Fruit fly (Drosophila melanogaster) whole organism, pupa: ENCODE results near the gene Mst77Y-4.
"Not testable (repeated sequence)": the region's sequence is repeated elsewhere in the genome, so short reads cannot be mapped to it uniquely, and the experiment has no call there.

ENCODE experiments used
- CG13204 ChIP-seq: fragments of 200-800 bp; sonication (Bioruptor generic); optimal IDR thresholded peaks from 2 replicates; lab custom pipeline; 2018; ENCODE audit warnings: missing biosample characterization, mild to moderate bottlenecking, missing genetic modification characterization, moderate library complexity
- CG14655 ChIP-seq: fragments of 200-800 bp; sonication (Bioruptor generic); optimal IDR thresholded peaks from 3 replicates; lab custom pipeline; 2017; ENCODE audit warnings: mild to moderate bottlenecking, missing biosample characterization, missing genetic modification reagents, missing genetic modification characterization
- CG15710 ChIP-seq: fragments of 200-800 bp; sonication (Bioruptor generic); optimal IDR thresholded peaks from 2 replicates; lab custom pipeline; 2018; ENCODE audit warnings: missing biosample characterization, mild to moderate bottlenecking, missing genetic modification characterization, moderate library complexity
- CG17806 ChIP-seq: fragments of 200-800 bp; sonication (Bioruptor generic); optimal IDR thresholded peaks from 2 replicates; lab custom pipeline; 2018; ENCODE audit warnings: missing biosample characterization, mild to moderate bottlenecking, missing genetic modification characterization, moderate library complexity
- CG32121 ChIP-seq: fragments of 200-800 bp; sonication (Bioruptor generic); IDR thresholded peaks from 2 replicates; pipeline ENCODE4 v1.3.6; 2022; ENCODE audit warnings: missing biosample characterization, missing genetic modification characterization
- CG34367 ChIP-seq: fragments of 200-800 bp; sonication (Bioruptor generic); optimal IDR thresholded peaks from 2 replicates; lab custom pipeline; 2018; ENCODE audit warnings: missing biosample characterization, mild to moderate bottlenecking, missing genetic modification characterization
- CG8301 ChIP-seq: fragments of 200-800 bp; sonication (Bioruptor generic); optimal IDR thresholded peaks from 2 replicates; lab custom pipeline; 2018; ENCODE audit warnings: missing biosample characterization, mild to moderate bottlenecking, missing genetic modification characterization
- CG9948 ChIP-seq: fragments of 200-800 bp; sonication (Bioruptor generic); optimal IDR thresholded peaks from 2 replicates; lab custom pipeline; 2018; ENCODE audit warnings: missing biosample characterization, mild to moderate bottlenecking, missing genetic modification characterization, moderate library complexity
- Ets98B ChIP-seq: fragments of 200-800 bp; sonication (Bioruptor generic); IDR thresholded peaks from 2 replicates; pipeline ENCODE4 v1.3.6; 2022; ENCODE audit warnings: missing biosample characterization, missing genetic modification characterization
- Snoo ChIP-seq: fragments of 200-800 bp; sonication (Bioruptor generic); optimal IDR thresholded peaks from 3 replicates; lab custom pipeline; 2017; ENCODE audit warnings: missing biosample characterization, mild to moderate bottlenecking, missing genetic modification characterization, inconsistent platforms
- gl ChIP-seq: fragments of 200-800 bp; sonication (Bioruptor generic); optimal IDR thresholded peaks from 2 replicates; lab custom pipeline; 2018; ENCODE audit warnings: missing biosample characterization, mild to moderate bottlenecking, missing genetic modification characterization

Gene Mst77Y-4

DNA sequence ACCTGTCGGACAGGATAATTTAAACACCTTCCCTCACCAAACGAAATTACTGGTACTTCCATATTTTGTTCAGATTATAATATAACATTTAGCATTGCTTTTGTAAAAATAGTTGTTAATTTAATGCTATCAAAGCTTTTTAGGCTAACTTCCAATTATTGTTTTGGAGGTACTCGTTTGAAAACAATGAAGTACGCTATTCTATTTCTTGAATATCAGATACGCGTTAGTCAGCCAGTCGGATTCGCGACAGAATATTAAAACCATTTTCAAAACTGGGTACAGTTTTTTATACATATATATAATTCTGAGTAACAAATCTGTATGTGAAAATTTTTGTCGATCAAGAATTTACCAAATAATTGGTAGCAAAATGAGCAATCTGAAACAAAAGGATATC lies at the start of gene Mst77Y-4:
TSS of gene Mst77Y-4 (plus strand) at position 301 of the 400 bp plus-strand sequence.
- TF ChIP-seq Snoo (tag; lab: Kevin White, UChicago); CG32121; CG15710 (tag; lab: Kevin White, UChicago): not testable (repeated sequence)

dm6 chrY:3253257-3253656 lies 31.5 kb upstream of the Mst77Y-4 start, which contains the start of gene CG46192:
Gene CG46192 (minus strand): TSS chrY:3253357.
- not testable (repeated sequence) for TF ChIP-seq Ets98B (GFP tag; lab: Robert Waterston, UW); CG9948 (tag; lab: Kevin White, UChicago); CG34367 (tag; lab: Kevin White, UChicago)

dm6 chrY:3262880-3263279 lies 21.9 kb upstream of the Mst77Y-4 start, which contains the start of gene CG46193:
Gene CG46193 (plus strand): TSS chrY:3263180.
- TF ChIP-seq CG8301, CG9948, CG17806 (tag; lab: Kevin White, UChicago): not testable (repeated sequence)

DNA sequence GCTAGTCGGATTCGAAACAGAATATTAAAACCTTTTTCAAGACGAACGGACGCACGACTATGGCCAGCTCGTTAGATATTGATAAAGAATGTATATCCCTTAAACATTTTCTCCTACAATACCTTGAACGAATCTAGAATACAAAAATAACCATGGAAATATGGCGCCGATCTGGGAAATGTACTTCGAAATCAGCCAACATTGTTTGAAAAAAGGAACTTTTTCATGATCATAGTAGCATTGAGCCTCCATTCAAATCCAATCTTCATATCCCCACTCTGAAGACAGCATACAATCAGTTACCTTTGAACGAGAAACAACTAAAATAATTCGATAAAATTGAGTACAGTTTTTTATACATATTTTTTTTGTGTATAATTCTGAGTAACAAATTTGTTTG lies 4.2 kb downstream of the Mst77Y-4 start, which contains the start of gene CG45764:
TSS of gene CG45764 (plus strand) at position 301 of the 400 bp plus-strand sequence.
- not testable (repeated sequence) for TF ChIP-seq CG14655 (GFP tag; lab: Kevin White, UChicago); gl (tag; lab: Kevin White, UChicago); CG13204 (GFP tag; lab: Kevin White, UChicago)
